Worm (Caenorhabditis elegans): ENCODE measurements around the gene rbc-1.

DNA sequence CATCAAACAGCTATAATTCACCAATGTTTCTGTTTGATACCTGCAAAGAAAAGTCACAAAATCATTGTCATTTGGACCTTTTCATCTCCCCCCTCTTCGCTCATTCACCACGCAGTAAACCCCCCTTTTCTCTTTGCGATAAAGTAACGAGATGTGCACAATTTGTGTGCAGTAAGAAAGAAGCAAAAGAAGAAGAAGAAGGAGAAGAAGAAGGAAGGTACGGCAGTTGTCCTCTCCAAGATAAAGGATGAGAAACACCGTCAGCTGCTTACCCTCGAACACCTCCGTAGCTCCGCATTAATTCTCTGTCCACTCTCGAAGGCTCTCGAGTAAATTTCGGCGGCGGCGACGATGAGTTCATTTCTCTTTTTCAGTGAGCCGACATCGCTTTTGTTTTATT lies 42.3 kb downstream of the rbc-1 start:
- no peak for TF ChIP-seq lin-13 (GFP tag; optimal IDR thresholded peaks at IDR 0.05)
- no peak for TF ChIP-seq dpl-1 (GFP tag; optimal IDR thresholded peaks at IDR 0.05)
- TF ChIP-seq nhr-11 (tag; optimal IDR thresholded peaks at IDR 0.05) = peak; percentile 45
- no peak for TF ChIP-seq nhr-41 (GFP tag; IDR thresholded peaks at IDR 0.05)
- TF ChIP-seq ceh-20 (GFP tag; IDR thresholded peaks at IDR 0.05) = no peak
- no peak for TF ChIP-seq nhr-77 (tag; optimal IDR thresholded peaks at IDR 0.05)
- no peak for TF ChIP-seq ZK337.2 (GFP tag; IDR thresholded peaks at IDR 0.05)
- TF ChIP-seq fkh-10 (GFP tag; optimal IDR thresholded peaks at IDR 0.05) = no peak
- no peak for TF ChIP-seq duxl-1 (tag; optimal IDR thresholded peaks at IDR 0.05; ENCODE audit: poor library complexity)
- no peak for TF ChIP-seq aly-2 (tag; optimal IDR thresholded peaks at IDR 0.05)
- no peak for TF ChIP-seq ama-1 (optimal IDR thresholded peaks at IDR 0.05)
- TF ChIP-seq nhr-6 (tag; optimal IDR thresholded peaks at IDR 0.05) = no peak
- no peak for TF ChIP-seq jun-1 (tag; optimal IDR thresholded peaks at IDR 0.05)
- TF ChIP-seq saeg-2 (GFP tag; IDR thresholded peaks at IDR 0.05) = no peak
